Worm (Caenorhabditis elegans): ENCODE measurements around the gene F46B3.16.

F46B3.16 gene

DNA sequence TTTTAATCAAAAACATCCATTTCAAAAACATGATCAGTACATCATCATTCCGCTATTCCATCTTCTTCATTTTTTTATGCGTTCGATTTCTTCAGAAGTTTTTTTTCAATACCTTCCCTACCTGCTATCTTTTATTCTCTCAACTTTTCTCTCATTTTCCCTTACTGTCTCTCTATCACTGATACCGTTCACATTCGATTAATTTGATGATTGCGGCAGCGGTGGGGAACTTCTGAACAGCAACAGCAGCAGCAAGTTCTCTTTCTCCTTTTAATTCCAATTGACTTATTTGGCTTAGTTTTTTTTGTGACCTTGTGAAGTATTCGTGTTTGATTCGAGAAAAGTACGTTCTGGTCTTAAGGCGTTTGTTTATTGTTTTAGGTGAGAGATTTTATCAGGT lies 14.4 kb downstream of the F46B3.16 start:
- TF ChIP-seq lin-13 (GFP tag; optimal IDR thresholded peaks at IDR 0.05) (no peak), ZK546.5 (tag; optimal IDR thresholded peaks at IDR 0.05) (no peak)

DNA sequence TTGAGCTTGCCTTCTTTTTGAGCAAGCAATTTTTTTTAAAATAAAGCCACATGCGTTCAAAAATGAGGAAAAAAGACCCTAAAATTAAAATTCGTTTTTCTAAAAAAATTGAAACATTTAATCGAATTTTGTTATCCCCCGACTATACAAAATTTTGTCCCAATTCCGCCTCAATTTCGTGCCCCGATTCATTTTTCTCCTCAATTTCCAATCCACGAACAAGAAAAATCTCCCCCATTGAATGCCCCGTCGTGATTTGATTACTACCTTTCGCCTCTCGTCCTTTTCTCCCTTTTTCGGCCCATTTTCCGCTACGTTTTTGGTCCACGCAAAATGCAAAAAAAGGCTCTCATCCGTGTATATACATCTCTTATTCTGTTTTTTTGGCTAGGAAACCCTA lies 17.5 kb downstream of the F46B3.16 start:
- no peak for TF ChIP-seq mbf-1 (tag; optimal IDR thresholded peaks at IDR 0.05)
- no peak for TF ChIP-seq unc-39 (tag; optimal IDR thresholded peaks at IDR 0.05)
- no peak for TF ChIP-seq blmp-1 (tag; optimal IDR thresholded peaks at IDR 0.05; ENCODE audit: insufficient read depth)
- no peak for TF ChIP-seq aly-2 (tag; optimal IDR thresholded peaks at IDR 0.05)
- TF ChIP-seq zag-1 (tag; optimal IDR thresholded peaks at IDR 0.05), result no peak
- no peak for TF ChIP-seq nhr-77 (tag; optimal IDR thresholded peaks at IDR 0.05)
- TF ChIP-seq ceh-82 (tag; optimal IDR thresholded peaks at IDR 0.05), result no peak
- no peak for TF ChIP-seq F13H6.1 (tag; optimal IDR thresholded peaks at IDR 0.05)
- no peak for TF ChIP-seq peb-1 (tag; optimal IDR thresholded peaks at IDR 0.05)
- no peak for TF ChIP-seq dmd-4 (tag; optimal IDR thresholded peaks at IDR 0.05)
- no peak for TF ChIP-seq skn-1 (tag; optimal IDR thresholded peaks at IDR 0.05)
- no peak for TF ChIP-seq lin-39 (tag; optimal IDR thresholded peaks at IDR 0.05)
- TF ChIP-seq nhr-21 (tag; optimal IDR thresholded peaks at IDR 0.05), result no peak
- no peak for TF ChIP-seq elt-3 (tag; optimal IDR thresholded peaks at IDR 0.05)
- TF ChIP-seq Y55F3AM.14 (GFP tag; optimal IDR thresholded peaks at IDR 0.05), result no peak
- no peak for TF ChIP-seq egl-27 (tag; optimal IDR thresholded peaks at IDR 0.05)
- TF ChIP-seq unc-62 (GFP tag; optimal IDR thresholded peaks at IDR 0.05), result no peak
- no peak for TF ChIP-seq sma-9 (GFP tag; optimal IDR thresholded peaks at IDR 0.05)
- no peak for TF ChIP-seq sma-9 (tag; optimal IDR thresholded peaks at IDR 0.05)

DNA sequence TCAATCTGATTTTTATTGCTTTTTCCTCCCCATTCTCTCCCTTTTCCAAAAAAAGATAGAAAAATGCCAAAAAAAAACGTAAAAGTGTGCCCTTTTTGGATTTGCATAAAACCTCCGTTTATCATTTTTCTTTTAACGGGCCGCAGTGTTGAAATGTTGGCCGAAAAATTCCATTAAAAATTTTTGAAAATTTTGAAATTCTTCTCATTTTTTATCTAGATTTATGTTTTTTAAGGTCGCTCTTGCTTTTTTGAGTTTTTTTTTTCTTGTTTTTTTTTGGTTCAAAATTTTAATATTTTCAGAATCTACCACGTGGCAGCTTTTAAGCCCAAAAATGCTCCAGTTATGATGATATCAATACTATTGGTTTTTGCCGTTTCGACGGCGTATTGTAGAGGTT lies 19.9 kb downstream of the F46B3.16 start, which contains the start of gene mnr-1:
Gene mnr-1 (plus strand): TSS at position 301 of the 400 bp plus-strand sequence.
- no peak for TF ChIP-seq elt-3 (tag; optimal IDR thresholded peaks at IDR 0.05)
- TF ChIP-seq sma-9 (GFP tag; optimal IDR thresholded peaks at IDR 0.05), result no peak
- no peak for TF ChIP-seq sma-9 (tag; optimal IDR thresholded peaks at IDR 0.05)
- no peak for TF ChIP-seq skn-1 (tag; optimal IDR thresholded peaks at IDR 0.05)
- no peak for TF ChIP-seq R02D3.7 (tag; optimal IDR thresholded peaks at IDR 0.05)
- no peak for TF ChIP-seq elt-1 (tag; optimal IDR thresholded peaks at IDR 0.05)
- TF ChIP-seq crh-2 (tag; optimal IDR thresholded peaks at IDR 0.05), result no peak

DNA sequence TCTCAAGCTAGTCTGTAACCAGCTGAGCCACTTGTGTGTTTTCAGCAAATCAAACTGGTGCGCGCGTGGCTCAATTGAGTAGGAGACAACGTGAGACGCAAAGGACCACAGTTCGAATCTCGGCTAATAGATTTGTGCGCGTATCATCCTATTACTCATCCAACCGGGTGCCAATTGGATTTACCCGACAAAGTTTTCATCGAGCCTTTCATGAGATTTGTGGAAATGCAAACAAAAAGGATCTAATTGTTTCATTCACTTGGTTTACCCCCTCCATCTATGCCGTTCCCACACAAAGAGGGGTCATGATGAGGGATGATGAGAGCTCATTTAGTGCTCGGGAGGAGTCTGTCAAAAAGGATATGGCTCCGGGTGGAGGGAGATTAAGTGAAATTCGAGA lies 20.7 kb downstream of the F46B3.16 start:
- TF ChIP-seq sma-9 (GFP tag; optimal IDR thresholded peaks at IDR 0.05) (no peak), sma-9 (tag; optimal IDR thresholded peaks at IDR 0.05) (no peak), nhr-10 (tag; optimal IDR thresholded peaks at IDR 0.05) (no peak), Y55F3AM.14 (GFP tag; optimal IDR thresholded peaks at IDR 0.05) (no peak), sem-4 (tag; optimal IDR thresholded peaks at IDR 0.05) (no peak)

DNA sequence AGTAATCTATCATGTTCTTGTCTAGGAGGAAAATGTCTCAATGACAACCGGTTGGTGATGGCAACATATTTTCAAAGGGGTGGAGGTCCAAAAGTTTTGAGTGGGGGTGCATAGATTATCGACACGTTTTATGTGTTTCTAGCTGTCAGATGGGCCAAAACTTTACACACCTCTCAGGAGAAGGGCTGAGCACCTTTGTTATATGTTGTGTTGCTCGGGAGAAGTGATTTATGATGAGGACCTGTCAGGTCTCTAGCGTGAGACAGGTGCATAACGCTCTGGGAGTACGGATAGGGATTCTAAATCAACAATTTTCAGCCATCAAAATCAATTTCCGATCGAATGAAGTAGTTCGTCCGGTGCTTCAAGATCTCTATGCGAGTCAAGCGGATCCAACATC lies 22.2 kb downstream of the F46B3.16 start:
- no peak for TF ChIP-seq egl-27 (tag; optimal IDR thresholded peaks at IDR 0.05)
- no peak for TF ChIP-seq lsy-2 (tag; optimal IDR thresholded peaks at IDR 0.05)
- no peak for TF ChIP-seq skn-1 (tag; optimal IDR thresholded peaks at IDR 0.05)
- no peak for TF ChIP-seq unc-39 (tag; optimal IDR thresholded peaks at IDR 0.05)
- TF ChIP-seq nhr-11 (tag; optimal IDR thresholded peaks at IDR 0.05), result no peak
- TF ChIP-seq peb-1 (tag; optimal IDR thresholded peaks at IDR 0.05), result no peak
- TF ChIP-seq nhr-6 (tag; optimal IDR thresholded peaks at IDR 0.05), result no peak
- TF ChIP-seq lin-39 (tag; optimal IDR thresholded peaks at IDR 0.05), result no peak
- TF ChIP-seq nhr-25 (tag; optimal IDR thresholded peaks at IDR 0.05), result no peak
- no peak for TF ChIP-seq ceh-82 (tag; optimal IDR thresholded peaks at IDR 0.05)
- TF ChIP-seq sma-9 (GFP tag; optimal IDR thresholded peaks at IDR 0.05), result no peak
- no peak for TF ChIP-seq sma-9 (tag; optimal IDR thresholded peaks at IDR 0.05)
- TF ChIP-seq elt-3 (tag; optimal IDR thresholded peaks at IDR 0.05), result no peak
- no peak for TF ChIP-seq ztf-4 (tag; optimal IDR thresholded peaks at IDR 0.05)
- no peak for TF ChIP-seq nhr-23 (tag; optimal IDR thresholded peaks at IDR 0.05)

DNA sequence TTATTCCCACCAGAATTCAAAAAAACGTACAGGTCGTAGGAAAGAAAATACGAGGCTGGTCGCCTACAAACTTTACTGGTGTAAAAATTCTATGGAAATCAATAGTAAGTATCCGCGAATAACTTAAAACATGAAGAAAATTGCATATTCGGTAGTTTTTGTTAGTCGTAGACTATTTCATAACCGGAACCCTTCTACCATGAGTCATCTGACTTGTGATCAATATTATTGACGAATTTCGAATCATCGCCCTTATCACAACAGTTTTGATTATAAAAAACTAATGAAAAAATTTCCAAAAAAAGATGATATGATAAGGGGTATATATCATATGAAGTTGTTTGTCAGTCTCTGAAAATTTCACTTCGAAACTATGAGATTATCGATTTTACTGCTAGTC lies 25.6 kb downstream of the F46B3.16 start, which contains the start of gene W01F3.2:
Gene W01F3.2 (plus strand): TSS at position 301 of the 400 bp plus-strand sequence.
- TF ChIP-seq fos-1 (tag; optimal IDR thresholded peaks at IDR 0.05), result peak; percentile 17
- TF ChIP-seq blmp-1 (tag; optimal IDR thresholded peaks at IDR 0.05; ENCODE audit: insufficient read depth), result no peak
- peak; percentile 12 for TF ChIP-seq crh-2 (tag; optimal IDR thresholded peaks at IDR 0.05)
- TF ChIP-seq mab-5 (tag; optimal IDR thresholded peaks at IDR 0.05), result no peak
- no peak for TF ChIP-seq nhr-11 (tag; optimal IDR thresholded peaks at IDR 0.05)
- TF ChIP-seq unc-55 (GFP tag; optimal IDR thresholded peaks at IDR 0.05), result no peak
- TF ChIP-seq ztf-4 (tag; optimal IDR thresholded peaks at IDR 0.05), result no peak
- no peak for TF ChIP-seq ZK546.5 (tag; optimal IDR thresholded peaks at IDR 0.05)
- no peak for TF ChIP-seq nhr-77 (tag; optimal IDR thresholded peaks at IDR 0.05)
- TF ChIP-seq R02D3.7 (tag; optimal IDR thresholded peaks at IDR 0.05), result no peak
- no peak for TF ChIP-seq aly-2 (tag; optimal IDR thresholded peaks at IDR 0.05)
- TF ChIP-seq nhr-10 (tag; optimal IDR thresholded peaks at IDR 0.05), result no peak
- no peak for TF ChIP-seq skn-1 (tag; optimal IDR thresholded peaks at IDR 0.05)

Measured in whole organism, L2 larva.